Worm (Caenorhabditis elegans) whole organism, L4/young adult: ENCODE data around the gene srpa-68.

ENCODE experiments used
- W03F9.2 ChIP-seq: fragments of 150-350 bp; optimal IDR thresholded peaks from 2 replicates; lab custom pipeline; 2014; ENCODE audit warnings: missing biosample characterization, missing genetic modification characterization
- him-1 ChIP-seq: sonication (generic microtip); optimal IDR thresholded peaks from 2 replicates; lab custom pipeline; 2016; ENCODE audit warnings: missing genotype, missing genetic modification reagents, missing genetic modification characterization, missing compliant biosample characterization

ce11 chrV:12291587-12291986, at the start of gene srpa-68, which contains the start of gene srh-16:
- TF ChIP-seq W03F9.2 (tag; lab: Kevin White, UChicago) (peak; percentile 92), him-1 (peak; percentile 73)
